Worm (Caenorhabditis elegans): Measurements from ENCODE around the gene F10D2.10.

The F10D2.10 gene

ce11 chrV:7159391-7159790, 3.4 kb upstream of the F10D2.10 start, which contains the start of gene str-204:
Gene str-204 (plus strand): TSS chrV:7159691.
- TF ChIP-seq ceh-82 (tag; optimal IDR thresholded peaks at IDR 0.05) = no peak
- no peak for TF ChIP-seq aha-1 (tag; optimal IDR thresholded peaks at IDR 0.05)
- TF ChIP-seq nhr-19 (GFP tag; conservative IDR thresholded peaks at IDR 0.05) = no peak
- no peak for TF ChIP-seq snu-23 (GFP tag; optimal IDR thresholded peaks at IDR 0.05)
- no peak for TF ChIP-seq vab-15 (tag; optimal IDR thresholded peaks at IDR 0.05)
- no peak for TF ChIP-seq fkh-8 (tag; optimal IDR thresholded peaks at IDR 0.05)
- no peak for TF ChIP-seq pag-3 (tag; optimal IDR thresholded peaks at IDR 0.05; ENCODE audit: borderline replicate concordance, insufficient read depth)
- TF ChIP-seq C04F5.9 (tag; optimal IDR thresholded peaks at IDR 0.05) = no peak
- no peak for TF ChIP-seq zip-4 (GFP tag; optimal IDR thresholded peaks at IDR 0.05)
- TF ChIP-seq efl-1 (optimal IDR thresholded peaks at IDR 0.05) = no peak
- TF ChIP-seq efl-1 (GFP tag; optimal IDR thresholded peaks at IDR 0.05 in 1 of 2) = no peak
- no peak for TF ChIP-seq rnt-1 (tag; optimal IDR thresholded peaks at IDR 0.05)
- no peak for TF ChIP-seq mep-1 (tag; optimal IDR thresholded peaks at IDR 0.05)
- no peak for TF ChIP-seq aly-2 (tag; optimal IDR thresholded peaks at IDR 0.05)
- TF ChIP-seq nhr-77 (tag; optimal IDR thresholded peaks at IDR 0.05) = no peak
- no peak for TF ChIP-seq ceh-8 (GFP tag; optimal IDR thresholded peaks at IDR 0.05)
- no peak for TF ChIP-seq egl-27 (tag; optimal IDR thresholded peaks at IDR 0.05)
- no peak for TF ChIP-seq ama-1 (optimal IDR thresholded peaks at IDR 0.05)
- TF ChIP-seq skn-1 (tag; optimal IDR thresholded peaks at IDR 0.05) = no peak
- no peak for TF ChIP-seq egl-13 (tag; optimal IDR thresholded peaks at IDR 0.05)
- TF ChIP-seq nhr-85 (tag) = no peak

- TF ChIP-seq nhr-20 (tag; optimal IDR thresholded peaks at IDR 0.05) (peak; percentile 20), nhr-47 (tag; optimal IDR thresholded peaks at IDR 0.05) (no peak), hpl-2 (GFP tag; optimal IDR thresholded peaks at IDR 0.05) (no peak), lin-14 (GFP tag; optimal IDR thresholded peaks at IDR 0.05) (peak; percentile 41), ceh-90 (tag; optimal IDR thresholded peaks at IDR 0.05) (no peak), C16A3.4 (tag; optimal IDR thresholded peaks at IDR 0.05) (no peak), nhr-71 (tag; optimal IDR thresholded peaks at IDR 0.05) (no peak), skn-1 (tag; optimal IDR thresholded peaks at IDR 0.05) (no peak), ztf-11 (tag; optimal IDR thresholded peaks at IDR 0.05) (no peak), zip-4 (GFP tag; optimal IDR thresholded peaks at IDR 0.05) (no peak), elt-2 (tag; optimal IDR thresholded peaks at IDR 0.05) (peak; percentile 62), vab-15 (tag; optimal IDR thresholded peaks at IDR 0.05) (no peak), sptf-1 (tag; optimal IDR thresholded peaks at IDR 0.05) (no peak), elt-3 (tag; optimal IDR thresholded peaks at IDR 0.05) (peak in 3 of 6 experiments; percentile 17 to 42 (median 41)), C04F5.9 (tag; optimal IDR thresholded peaks at IDR 0.05) (no peak), snu-23 (GFP tag; optimal IDR thresholded peaks at IDR 0.05) (peak; percentile 5), sox-4 (tag; optimal IDR thresholded peaks at IDR 0.05) (no peak)
Observed at ce11 chrV:7157089-7157488, 1.1 kb upstream of the F10D2.10 start, which contains the start of gene ugt-39. Gene ugt-39 (plus strand): TSS chrV:7157142.

- TF ChIP-seq ztf-4 (tag; optimal IDR thresholded peaks at IDR 0.05) = no peak
- no peak for TF ChIP-seq mdl-1 (tag; optimal IDR thresholded peaks at IDR 0.05)
- no peak for TF ChIP-seq nhr-12 (tag; optimal IDR thresholded peaks at IDR 0.05)
- no peak for TF ChIP-seq efl-1 (optimal IDR thresholded peaks at IDR 0.05)
- peak in 1 of 2 experiments; percentile 30 for TF ChIP-seq efl-1 (GFP tag; optimal IDR thresholded peaks at IDR 0.05 in 1 of 2)
- no peak for TF ChIP-seq fkh-8 (tag; optimal IDR thresholded peaks at IDR 0.05)
- TF ChIP-seq sptf-1 (tag; optimal IDR thresholded peaks at IDR 0.05) = no peak
- TF ChIP-seq vab-15 (tag; optimal IDR thresholded peaks at IDR 0.05) = no peak
- TF ChIP-seq ceh-88 (GFP tag; IDR thresholded peaks at IDR 0.05) = no peak
Observed at ce11 chrV:7153046-7153445, 2.9 kb downstream of the F10D2.10 start, which contains the start of gene fat-7. Gene fat-7 (minus strand): TSS chrV:7153146.

ce11 chrV:7150570-7150969, 5.4 kb downstream of the F10D2.10 start, which contains the start of gene F10D2.8:
Gene F10D2.8 (minus strand): TSS chrV:7150714.
- no peak for TF ChIP-seq isw-1 (GFP tag; IDR thresholded peaks at IDR 0.05)
- peak in 4 of 6 experiments; percentile 4 to 77 (median 42) for TF ChIP-seq elt-3 (tag; optimal IDR thresholded peaks at IDR 0.05)
- TF ChIP-seq C04F5.9 (tag; optimal IDR thresholded peaks at IDR 0.05) = no peak
- TF ChIP-seq unc-30 (tag; optimal IDR thresholded peaks at IDR 0.05) = no peak
- TF ChIP-seq egl-13 (tag; optimal IDR thresholded peaks at IDR 0.05) = no peak
- no peak for TF ChIP-seq C34B4.2 (tag; optimal IDR thresholded peaks at IDR 0.05)
- TF ChIP-seq nhr-76 (tag; optimal IDR thresholded peaks at IDR 0.05) = no peak
- no peak for TF ChIP-seq hlh-4 (tag; optimal IDR thresholded peaks at IDR 0.05)
- no peak for TF ChIP-seq sptf-1 (tag; optimal IDR thresholded peaks at IDR 0.05)
- TF ChIP-seq elt-2 (tag; optimal IDR thresholded peaks at IDR 0.05) = peak; percentile 87
- peak; percentile 20 for TF ChIP-seq nhr-20 (tag; optimal IDR thresholded peaks at IDR 0.05)
- TF ChIP-seq aha-1 (tag; optimal IDR thresholded peaks at IDR 0.05) = no peak
- TF ChIP-seq snpc-4 (tag; optimal IDR thresholded peaks at IDR 0.05) = no peak
- TF ChIP-seq tlp-1 (tag; optimal IDR thresholded peaks at IDR 0.05) = peak; percentile 76
- TF ChIP-seq fkh-8 (tag; optimal IDR thresholded peaks at IDR 0.05) = no peak
- no peak for TF ChIP-seq snu-23 (GFP tag; optimal IDR thresholded peaks at IDR 0.05)

Data from whole organism, L1 larva.